Fruit fly (Drosophila melanogaster) whole organism, embryonic: ENCODE data around the gene CG9288.
A peak's percentile ranks its signal among the peaks of the same experiment; 100 is the strongest.

Experiments
- Asciz ChIP-seq: fragments of 200-800 bp; sonication (Bioruptor generic); optimal IDR thresholded peaks from 2 replicates; lab custom pipeline; 2017; ENCODE audit warnings: missing biosample characterization, mild to moderate bottlenecking, missing genetic modification characterization, missing genetic modification reagents
- Atf-2 ChIP-seq: fragments of 200-800 bp; sonication (Bioruptor generic); optimal IDR thresholded peaks from 2 replicates; lab custom pipeline; 2016; ENCODE audit warnings: missing biosample characterization, missing genetic modification characterization
- Blimp-1 ChIP-seq: fragments of 200-800 bp; sonication (Bioruptor generic); optimal IDR thresholded peaks from 3 replicates; lab custom pipeline; 2018; ENCODE audit warnings: missing biosample characterization, missing genetic modification characterization, mild to moderate bottlenecking, moderate library complexity, missing genetic modification reagents
- CG12155 ChIP-seq: fragments of 200-800 bp; sonication (Bioruptor generic); optimal IDR thresholded peaks from 3 replicates; lab custom pipeline; 2016; ENCODE audit warnings: missing biosample characterization, missing genetic modification characterization
- CG14050 ChIP-seq: fragments of 200-800 bp; sonication (Bioruptor generic); IDR thresholded peaks from 3 replicates; pipeline ENCODE4 v1.3.6; 2022; ENCODE audit warnings: missing biosample characterization, missing genetic modification characterization
- CG15696 ChIP-seq: fragments of 200-800 bp; sonication (Bioruptor generic); optimal IDR thresholded peaks from 2 replicates; lab custom pipeline; 2019; ENCODE audit warnings: missing biosample characterization, mild to moderate bottlenecking, missing genetic modification characterization, moderate library complexity
- CG17385 ChIP-seq: fragments of 200-800 bp; sonication (Bioruptor generic); optimal IDR thresholded peaks from 3 replicates; lab custom pipeline; 2018; ENCODE audit warnings: missing biosample characterization, mild to moderate bottlenecking, missing genetic modification characterization
- CG2875 ChIP-seq: fragments of 200-800 bp; sonication (Bioruptor generic); optimal IDR thresholded peaks from 2 replicates; lab custom pipeline; 2017; ENCODE audit warnings: missing biosample characterization, mild to moderate bottlenecking, missing genetic modification characterization, missing genetic modification reagents
- CG31441 ChIP-seq: fragments of 200-800 bp; sonication (Bioruptor generic); IDR thresholded peaks from 2 replicates; pipeline ENCODE4 v1.3.6; 2022; ENCODE audit warnings: missing biosample characterization, missing genetic modification characterization
- CG5953 ChIP-seq: fragments of 200-800 bp; sonication (Bioruptor generic); IDR thresholded peaks from 2 replicates; pipeline ENCODE4 v1.3.6; 2022; ENCODE audit warnings: missing biosample characterization, missing genetic modification characterization
- CG6689 ChIP-seq: fragments of 200-800 bp; sonication (Bioruptor generic); IDR thresholded peaks from 2 replicates; pipeline ENCODE4 v1.3.6; 2022; ENCODE audit warnings: missing biosample characterization, missing genetic modification characterization
- CG6813 ChIP-seq: fragments of 200-800 bp; sonication (Bioruptor generic); optimal IDR thresholded peaks from 2 replicates; lab custom pipeline; 2017; ENCODE audit warnings: missing biosample characterization, missing genetic modification characterization, mild to moderate bottlenecking, moderate library complexity, missing genetic modification reagents
- CG7556 ChIP-seq: fragments of 200-800 bp; sonication (Bioruptor generic); optimal IDR thresholded peaks from 2 replicates; lab custom pipeline; 2017; ENCODE audit warnings: missing biosample characterization, mild to moderate bottlenecking, missing genetic modification characterization
- CG8388 ChIP-seq: fragments of 200-800 bp; sonication (Bioruptor generic); optimal IDR thresholded peaks from 2 replicates; lab custom pipeline; 2019; ENCODE audit warnings: missing biosample characterization, mild to moderate bottlenecking, missing genetic modification characterization, moderate library complexity
- CG8765 ChIP-seq: fragments of 200-800 bp; sonication (Bioruptor generic); IDR thresholded peaks from 2 replicates; pipeline ENCODE4 v1.3.6; 2022; ENCODE audit warnings: missing biosample characterization, missing genetic modification characterization
- CG9727 ChIP-seq: fragments of 200-800 bp; sonication (Bioruptor generic); optimal IDR thresholded peaks from 3 replicates; lab custom pipeline; 2017; ENCODE audit warnings: missing biosample characterization, mild to moderate bottlenecking, missing genetic modification characterization
- CG9797 ChIP-seq: fragments of 200-800 bp; sonication (Bioruptor generic); optimal IDR thresholded peaks from 3 replicates; lab custom pipeline; 2018; ENCODE audit warnings: missing biosample characterization, mild to moderate bottlenecking, missing genetic modification characterization
- Camta ChIP-seq: fragments of 200-800 bp; sonication (Bioruptor generic); optimal IDR thresholded peaks from 2 replicates; lab custom pipeline; 2016; ENCODE audit warnings: missing biosample characterization, missing genetic modification characterization
- D19B ChIP-seq: fragments of 200-800 bp; sonication (Bioruptor generic); optimal IDR thresholded peaks from 2 replicates; lab custom pipeline; 2017; ENCODE audit warnings: missing biosample characterization, mild to moderate bottlenecking, missing genetic modification characterization
- Dbx ChIP-seq: fragments of 200-800 bp; sonication (Bioruptor generic); IDR thresholded peaks from 3 replicates; pipeline ENCODE4 v1.3.6; 2022; ENCODE audit warnings: missing biosample characterization, missing genetic modification characterization
- Dip3 ChIP-seq: fragments of 200-800 bp; sonication (Bioruptor generic); optimal IDR thresholded peaks from 3 replicates; lab custom pipeline; 2016; ENCODE audit warnings: missing biosample characterization, missing genetic modification characterization
- Ets97D ChIP-seq: fragments of 200-800 bp; sonication (Bioruptor generic); optimal IDR thresholded peaks from 3 replicates; lab custom pipeline; 2016; ENCODE audit warnings: missing biosample characterization, missing genetic modification characterization
- HmgD ChIP-seq: fragments of 200-800 bp; sonication (Bioruptor generic); optimal IDR thresholded peaks from 3 replicates; lab custom pipeline; 2016; ENCODE audit warnings: missing biosample characterization, missing genetic modification characterization
- Mad ChIP-seq: fragments of 200-800 bp; sonication (Bioruptor generic); optimal IDR thresholded peaks from 2 replicates; lab custom pipeline; 2016; ENCODE audit warnings: missing biosample characterization, missing genetic modification characterization
- Myb ChIP-seq: fragments of 200-800 bp; sonication (Bioruptor generic); optimal IDR thresholded peaks from 2 replicates; lab custom pipeline; 2016; ENCODE audit warnings: missing biosample characterization, missing genetic modification characterization
- NC2α ChIP-seq: fragments of 200-800 bp; sonication (Bioruptor generic); optimal IDR thresholded peaks from 2 replicates; lab custom pipeline; 2016; ENCODE audit warnings: missing biosample characterization, missing genetic modification characterization
- Scr ChIP-seq: fragments of 200-800 bp; sonication (Bioruptor generic); IDR thresholded peaks from 2 replicates; pipeline ENCODE4 v1.3.6; 2022; ENCODE audit warnings: missing biosample characterization, missing genetic modification characterization; ENCODE audit not compliant: partially characterized antibody
- Vsx1 ChIP-seq: fragments of 200-800 bp; sonication (Bioruptor generic); optimal IDR thresholded peaks from 2 replicates; lab custom pipeline; 2017; ENCODE audit warnings: missing biosample characterization, mild to moderate bottlenecking, missing genetic modification characterization, missing genetic modification reagents
- al ChIP-seq: fragments of 200-800 bp; sonication (Bioruptor generic); IDR thresholded peaks from 2 replicates; pipeline ENCODE4 v1.3.6; 2022; ENCODE audit warnings: missing biosample characterization, missing genetic modification characterization
- cato ChIP-seq: fragments of 200-800 bp; sonication (Bioruptor generic); optimal IDR thresholded peaks from 2 replicates; lab custom pipeline; 2016; ENCODE audit warnings: missing biosample characterization, missing genetic modification characterization, borderline replicate concordance
- chn ChIP-seq: fragments of 200-800 bp; sonication (Bioruptor generic); optimal IDR thresholded peaks from 2 replicates; lab custom pipeline; 2016; ENCODE audit warnings: missing biosample characterization, missing genetic modification characterization
- dmrt11E ChIP-seq: fragments of 200-800 bp; sonication (Bioruptor generic); optimal IDR thresholded peaks from 3 replicates; lab custom pipeline; 2018; ENCODE audit warnings: missing biosample characterization, mild to moderate bottlenecking, missing genetic modification characterization, moderate library complexity
- dmrt99B ChIP-seq: fragments of 200-800 bp; sonication (Bioruptor generic); optimal IDR thresholded peaks from 2 replicates; lab custom pipeline; 2018; ENCODE audit warnings: missing biosample characterization, mild to moderate bottlenecking, missing genetic modification characterization, moderate library complexity
- eve ChIP-seq, 2 experiments: fragments of >200 bp; optimal IDR thresholded peaks; 2 replicates each; lab custom pipeline; 2017; ENCODE audit warnings: missing biosample characterization in 2 of 2, missing genetic modification characterization in 2 of 2
- fd3F ChIP-seq: fragments of 200-800 bp; sonication (Bioruptor generic); optimal IDR thresholded peaks from 2 replicates; lab custom pipeline; 2018; ENCODE audit warnings: missing biosample characterization, mild to moderate bottlenecking, missing genetic modification characterization, moderate library complexity
- gsb-n ChIP-seq: fragments of 200-800 bp; sonication (Bioruptor generic); optimal IDR thresholded peaks from 3 replicates; lab custom pipeline; 2018; ENCODE audit warnings: missing biosample characterization, mild to moderate bottlenecking, missing genetic modification characterization
- ind ChIP-seq: fragments of 200-800 bp; sonication (Bioruptor generic); optimal IDR thresholded peaks from 3 replicates; lab custom pipeline; 2016; ENCODE audit warnings: missing biosample characterization, missing genetic modification characterization
- jigr1 ChIP-seq: fragments of 200-800 bp; sonication (Bioruptor generic); IDR thresholded peaks from 3 replicates; pipeline ENCODE4 v1.3.6; 2022; ENCODE audit warnings: missing biosample characterization, missing genetic modification characterization
- jumu ChIP-seq: fragments of 200-800 bp; sonication (Bioruptor generic); optimal IDR thresholded peaks from 3 replicates; lab custom pipeline; 2016; ENCODE audit warnings: missing biosample characterization, missing genetic modification characterization
- lbe ChIP-seq: fragments of 200-800 bp; sonication (Bioruptor generic); optimal IDR thresholded peaks from 2 replicates; lab custom pipeline; 2016; ENCODE audit warnings: missing biosample characterization, mild to moderate bottlenecking, missing genetic modification characterization
- onecut ChIP-seq: fragments of 200-800 bp; sonication (Bioruptor generic); IDR thresholded peaks from 2 replicates; pipeline ENCODE4 v1.3.6; 2022; ENCODE audit warnings: missing biosample characterization, missing genetic modification characterization
- org-1 ChIP-seq: fragments of 200-800 bp; sonication (Bioruptor generic); optimal IDR thresholded peaks from 2 replicates; lab custom pipeline; 2017; ENCODE audit warnings: missing biosample characterization, missing genetic modification characterization
- pb ChIP-seq: fragments of 200-800 bp; sonication (Bioruptor generic); optimal IDR thresholded peaks from 3 replicates; lab custom pipeline; 2016; ENCODE audit warnings: missing biosample characterization, missing genetic modification characterization
- salm ChIP-seq: fragments of 200-800 bp; sonication (Bioruptor generic); optimal IDR thresholded peaks from 2 replicates; lab custom pipeline; 2018; ENCODE audit warnings: missing biosample characterization, mild to moderate bottlenecking, missing genetic modification characterization
- sd ChIP-seq: fragments of 200-800 bp; sonication (Bioruptor generic); optimal IDR thresholded peaks from 3 replicates; lab custom pipeline; 2018; ENCODE audit warnings: missing biosample characterization, mild to moderate bottlenecking, missing genetic modification characterization, moderate library complexity
- sens ChIP-seq: fragments of 200-800 bp; sonication (Bioruptor generic); peaks from one replicate; lab custom pipeline; 2016; ENCODE audit warnings: missing biosample characterization, missing genetic modification characterization
- seq ChIP-seq: fragments of 200-800 bp; sonication (Bioruptor generic); IDR thresholded peaks from 2 replicates; pipeline ENCODE4 v1.3.6; 2022; ENCODE audit warnings: missing biosample characterization, missing genetic modification characterization
- twi ChIP-seq: fragments of 200-800 bp; optimal IDR thresholded peaks from 2 replicates; lab custom pipeline; 2019; ENCODE audit warnings: missing biosample characterization, mild to moderate bottlenecking, missing genetic modification characterization, moderate library complexity
- unc-4 ChIP-seq: fragments of 200-800 bp; sonication (Bioruptor generic); IDR thresholded peaks from 2 replicates; pipeline ENCODE4 v1.3.6; 2022; ENCODE audit warnings: missing biosample characterization, missing genetic modification characterization; ENCODE audit not compliant: partially characterized antibody
- wor ChIP-seq: fragments of 200-800 bp; sonication (Bioruptor generic); IDR thresholded peaks from 2 replicates; pipeline ENCODE4 v1.3.6; 2022; ENCODE audit warnings: missing biosample characterization, missing genetic modification characterization
- z ChIP-seq: fragments of 200-800 bp; sonication (Bioruptor generic); IDR thresholded peaks from 3 replicates; pipeline ENCODE4 v1.3.6; 2022; ENCODE audit warnings: missing biosample characterization, missing genetic modification characterization
- zf30C ChIP-seq: fragments of 200-800 bp; sonication (Bioruptor generic); optimal IDR thresholded peaks from 3 replicates; lab custom pipeline; 2018; ENCODE audit warnings: missing biosample characterization, mild to moderate bottlenecking, missing genetic modification characterization

Gene CG9288

dm6 chr3R:13820483-13820882 is 41.1 kb downstream of the CG9288 start (continued):
- no peak for TF ChIP-seq onecut (GFP tag; lab: Robert Waterston, UW)
- no peak for TF ChIP-seq z (GFP tag; lab: Robert Waterston, UW)
- peak; percentile 16 for TF ChIP-seq dmrt99B (tag; lab: Kevin White, UChicago)
- no peak for TF ChIP-seq Atf-2 (GFP tag; lab: Kevin White, UChicago)
- no peak for TF ChIP-seq ind (GFP tag; lab: Kevin White, UChicago)
- TF ChIP-seq Mad (GFP tag; lab: Kevin White, UChicago): no peak
- no peak for TF ChIP-seq D19B (GFP tag; lab: Kevin White, UChicago)
- TF ChIP-seq HmgD (GFP tag; lab: Kevin White, UChicago): no peak
- TF ChIP-seq CG8765: no peak
- TF ChIP-seq salm (tag; lab: Kevin White, UChicago): peak; percentile 35
- no peak for TF ChIP-seq CG12155 (GFP tag; lab: Kevin White, UChicago)
- TF ChIP-seq CG31441: 0 out of 2 replicates have a peak, but pooled peaks have one; percentile 13
- no peak for TF ChIP-seq lbe (GFP tag; lab: Kevin White, UChicago)
- no peak for TF ChIP-seq eve (GFP tag; optimal IDR thresholded peaks at IDR 0.05; lab: Kevin White, UChicago)
- no peak for TF ChIP-seq CG7556 (GFP tag; lab: Kevin White, UChicago)
- TF ChIP-seq chn (GFP tag; lab: Kevin White, UChicago): no peak
- peak; percentile 4 for TF ChIP-seq CG8388 (GFP tag; lab: Kevin White, UChicago)
- no peak for TF ChIP-seq NC2α
- no peak for TF ChIP-seq dmrt11E (tag; lab: Kevin White, UChicago)
- no peak for TF ChIP-seq unc-4 (GFP tag; lab: Robert Waterston, UW)
- TF ChIP-seq twi: no peak
- TF ChIP-seq CG5953 (GFP tag; lab: Robert Waterston, UW): no peak
- TF ChIP-seq CG17385 (GFP tag; lab: Kevin White, UChicago): peak; percentile 32
- TF ChIP-seq Camta (GFP tag; lab: Kevin White, UChicago): no peak
- TF ChIP-seq seq (GFP tag; lab: Robert Waterston, UW): no peak
- peak; percentile 23 for TF ChIP-seq CG6813 (GFP tag; lab: Kevin White, UChicago)
- TF ChIP-seq Scr (GFP tag; lab: Robert Waterston, UW): no peak
- TF ChIP-seq CG2875 (GFP tag; lab: Kevin White, UChicago): peak; percentile 17
- no peak for TF ChIP-seq CG6689 (GFP tag; lab: Robert Waterston, UW)
- peak; percentile 44 for TF ChIP-seq Vsx1
- TF ChIP-seq Ets97D (GFP tag; lab: Kevin White, UChicago): no peak
- no peak for TF ChIP-seq jigr1
- TF ChIP-seq Blimp-1 (GFP tag; lab: Kevin White, UChicago): peak; percentile 56
- TF ChIP-seq CG15696: no peak
- peak; percentile 15 for TF ChIP-seq gsb-n (tag; lab: Kevin White, UChicago)
- no peak for TF ChIP-seq jumu (GFP tag; lab: Kevin White, UChicago)
- TF ChIP-seq CG14050 (GFP tag; lab: Robert Waterston, UW): no peak
- TF ChIP-seq fd3F (GFP tag; lab: Kevin White, UChicago): no peak
- TF ChIP-seq CG9727 (GFP tag; lab: Kevin White, UChicago): peak; percentile 31
- no peak for TF ChIP-seq Myb (GFP tag; lab: Kevin White, UChicago)
- TF ChIP-seq sens (GFP tag; lab: Kevin White, UChicago): peak; percentile 40
- no peak for TF ChIP-seq zf30C
- no peak for TF ChIP-seq CG9797 (GFP tag; lab: Kevin White, UChicago)
- TF ChIP-seq sd: peak; percentile 80
- no peak for TF ChIP-seq Dip3
- TF ChIP-seq wor (GFP tag; lab: Robert Waterston, UW): no peak
- TF ChIP-seq cato: no peak
- TF ChIP-seq al: no peak
- no peak for TF ChIP-seq org-1 (GFP tag; lab: Kevin White, UChicago)
- TF ChIP-seq pb: no peak
- TF ChIP-seq Dbx (GFP tag; lab: Robert Waterston, UW): no peak
- peak; percentile 57 for TF ChIP-seq Asciz
